Fruit fly (Drosophila melanogaster): ENCODE results near the gene CG9839.

Gene CG9839

DNA sequence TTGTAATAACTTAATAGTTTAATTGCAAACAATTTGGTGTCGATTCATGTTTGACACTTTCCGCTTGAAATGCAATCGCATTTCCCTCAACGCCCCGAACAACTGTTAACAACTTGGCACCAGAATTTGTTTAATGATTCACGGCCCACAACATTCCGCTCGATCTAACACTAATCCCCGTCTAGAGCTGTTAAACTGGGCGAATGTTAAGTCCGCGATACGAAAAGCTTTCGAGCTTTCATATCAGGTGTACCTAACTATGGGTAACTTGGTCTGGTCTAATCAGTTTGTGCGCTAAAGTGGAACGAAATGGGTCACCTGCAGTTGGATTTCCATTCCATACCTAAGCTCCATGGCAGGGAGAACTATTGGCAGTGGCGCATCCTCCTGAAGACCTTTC, 32.5 kb downstream of the CG9839 start, which contains the start of gene CG34301:
TSS of gene CG34301 (plus strand) at position 301 of the 400 bp plus-strand sequence.
- TF ChIP-seq CTCF (optimal IDR thresholded peaks at IDR 0.05): no peak
- TF ChIP-seq CG8478 (optimal IDR thresholded peaks at IDR 0.05): no peak

DNA sequence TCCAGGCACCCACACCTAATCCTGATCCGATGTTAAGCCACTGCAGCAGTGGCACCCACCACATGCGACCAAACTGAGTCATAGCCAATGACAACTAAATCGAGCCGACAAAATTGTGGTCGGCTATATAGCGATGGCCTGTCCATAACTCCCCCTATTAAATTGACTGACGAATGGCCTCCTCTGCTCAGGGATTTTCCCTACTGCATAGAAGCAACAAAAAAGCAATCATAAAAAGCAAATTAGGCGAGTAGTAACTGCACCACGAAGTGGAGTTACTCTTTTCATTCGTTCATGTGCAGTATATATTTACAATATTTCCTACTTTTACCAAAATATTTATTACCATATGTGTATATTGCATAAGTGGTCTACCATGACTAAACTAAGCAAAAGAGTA, 33.0 kb downstream of the CG9839 start, which contains the start of gene CG13318:
TSS of gene CG13318 (minus strand) at position 101 of the 400 bp plus-strand sequence.
- TF ChIP-seq CTCF (optimal IDR thresholded peaks at IDR 0.05) (no peak), CG8478 (optimal IDR thresholded peaks at IDR 0.05) (no peak)

DNA sequence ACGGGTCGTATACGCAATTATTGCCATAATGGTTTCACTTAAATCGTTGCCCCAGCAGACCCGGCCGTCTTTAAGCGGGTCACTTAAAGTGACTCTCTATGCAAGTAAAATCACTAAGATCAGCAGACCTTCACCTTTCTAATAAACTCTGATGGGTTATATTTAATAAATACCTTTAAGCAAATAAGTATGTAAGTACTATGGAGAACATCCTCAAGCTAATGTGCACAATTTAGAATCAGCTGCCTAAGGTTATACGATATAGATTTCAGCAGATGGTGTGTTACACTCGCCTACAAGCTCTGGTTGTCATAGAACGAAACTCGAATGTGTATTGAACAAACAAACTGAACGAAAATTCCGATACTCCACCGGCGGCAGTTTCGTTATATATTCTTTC, 36.5 kb downstream of the CG9839 start, which contains the start of gene CG8236:
TSS of gene CG8236 (plus strand) at position 301 of the 400 bp plus-strand sequence.
- no peak for TF ChIP-seq CTCF (optimal IDR thresholded peaks at IDR 0.05)
- no peak for TF ChIP-seq CG8478 (optimal IDR thresholded peaks at IDR 0.05)

DNA sequence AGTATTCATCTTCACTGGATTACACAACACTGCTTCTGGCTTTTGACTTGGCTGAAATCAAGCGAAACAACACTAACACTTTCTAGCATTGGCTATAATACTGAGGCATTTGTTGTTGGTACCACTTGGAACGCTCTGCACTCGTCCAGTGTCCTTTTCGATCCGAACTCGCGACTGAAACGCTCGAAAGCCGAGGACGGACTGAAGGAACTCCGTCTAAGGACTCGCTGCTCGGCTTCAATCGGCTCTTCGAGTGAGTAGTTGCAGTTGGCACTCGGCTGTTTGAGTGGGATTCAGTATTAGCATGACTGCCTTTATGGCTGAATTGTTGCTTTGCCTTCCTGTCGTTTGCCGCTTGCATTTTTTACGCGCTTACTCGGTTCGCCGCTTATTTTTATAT, 37.6 kb downstream of the CG9839 start, which contains the start of the genes CG34135 and CG11768:
TSS of gene CG34135 (minus strand) at position 194 of the 400 bp plus-strand sequence.
TSS of gene CG11768 (minus strand) at position 203 of the 400 bp plus-strand sequence.
- no peak for TF ChIP-seq CG8478 (optimal IDR thresholded peaks at IDR 0.05)
